Worm (Caenorhabditis elegans) whole organism, mixed stage, embryonic: ENCODE measurements around the gene nex-1.

ENCODE experiments used
- M03D4.4 ChIP-seq: sonication (generic microtip); optimal IDR thresholded peaks from 2 replicates; lab custom pipeline; 2017; ENCODE audit warnings: mild to moderate bottlenecking, missing genetic modification characterization, missing compliant biosample characterization
- ceh-39 ChIP-seq: fragments of 150-350 bp; optimal IDR thresholded peaks from 2 replicates; lab custom pipeline; 2014; ENCODE audit warnings: missing biosample characterization, missing genetic modification characterization
- ceh-43 ChIP-seq: fragments of 200-800 bp; sonication (Bioruptor generic); optimal IDR thresholded peaks from 2 replicates; lab custom pipeline; 2018; ENCODE audit warnings: mild to moderate bottlenecking, missing genetic modification characterization, moderate library complexity, missing compliant biosample characterization
- ceh-83 ChIP-seq: fragments of 200-800 bp; sonication (Bioruptor generic); optimal IDR thresholded peaks from 2 replicates; lab custom pipeline; 2018; ENCODE audit warnings: mild to moderate bottlenecking, missing genetic modification characterization, missing compliant biosample characterization
- ces-1 ChIP-seq: fragments of 150-350 bp; optimal IDR thresholded peaks from 2 replicates; lab custom pipeline; 2014; ENCODE audit warnings: missing biosample characterization, missing genetic modification reagents, missing genetic modification characterization
- cnd-1 ChIP-seq: fragments of 200-800 bp; sonication (Bioruptor generic); optimal IDR thresholded peaks from 2 replicates; lab custom pipeline; 2018; ENCODE audit warnings: mild to moderate bottlenecking, missing genetic modification characterization, missing compliant biosample characterization
- drap-1 ChIP-seq: fragments of 200-800 bp; sonication (Bioruptor generic); optimal IDR thresholded peaks from 3 replicates; lab custom pipeline; 2018; ENCODE audit warnings: mild to moderate bottlenecking, missing genetic modification characterization, missing compliant biosample characterization
- elt-3 ChIP-seq: fragments of 150-350 bp; optimal IDR thresholded peaks from 2 replicates; lab custom pipeline; 2014; ENCODE audit warnings: missing biosample characterization, missing genetic modification characterization
- ham-2 ChIP-seq: fragments of 200-800 bp; sonication (Bioruptor generic); optimal IDR thresholded peaks from 2 replicates; lab custom pipeline; 2018; ENCODE audit warnings: mild to moderate bottlenecking, missing genetic modification characterization, missing compliant biosample characterization
- hlh-1 ChIP-seq: fragments of 150-350 bp; optimal IDR thresholded peaks from 2 replicates; lab custom pipeline; 2014; ENCODE audit warnings: missing biosample characterization, missing genetic modification reagents, missing genetic modification characterization
- lin-13 ChIP-seq: fragments of 150-350 bp; optimal IDR thresholded peaks from 2 replicates; lab custom pipeline; 2014; ENCODE audit warnings: missing biosample characterization, missing genetic modification characterization
- lin-32 ChIP-seq: fragments of 200-800 bp; sonication (Bioruptor generic); optimal IDR thresholded peaks from 2 replicates; lab custom pipeline; 2018; ENCODE audit warnings: mild to moderate bottlenecking, missing genetic modification characterization, missing compliant biosample characterization
- lsy-2 ChIP-seq: fragments of 150-350 bp; optimal IDR thresholded peaks from 2 replicates; lab custom pipeline; 2014; ENCODE audit warnings: missing biosample characterization, missing genetic modification characterization
- mab-5 ChIP-seq: fragments of 150-350 bp; optimal IDR thresholded peaks from 2 replicates; lab custom pipeline; 2014; ENCODE audit warnings: missing biosample characterization, missing genetic modification characterization
- mep-1 ChIP-seq: fragments of 150-350 bp; optimal IDR thresholded peaks from 2 replicates; lab custom pipeline; 2017; ENCODE audit warnings: missing biosample characterization, missing genetic modification reagents, missing genetic modification characterization, inconsistent platforms
- mls-2 ChIP-seq: sonication (generic microtip); optimal IDR thresholded peaks from 2 replicates; lab custom pipeline; 2016; ENCODE audit warnings: mild to moderate bottlenecking, missing genetic modification characterization, moderate library complexity, missing compliant biosample characterization
- nhr-2 ChIP-seq: fragments of 150-350 bp; optimal IDR thresholded peaks from 2 replicates; lab custom pipeline; 2014; ENCODE audit warnings: missing biosample characterization, missing genetic modification characterization
- nhr-237 ChIP-seq: fragments of 150-350 bp; optimal IDR thresholded peaks from 2 replicates; lab custom pipeline; 2014; ENCODE audit warnings: missing biosample characterization, missing genetic modification characterization
- nhr-28 ChIP-seq: fragments of 150-350 bp; optimal IDR thresholded peaks from 2 replicates; lab custom pipeline; 2014; ENCODE audit warnings: missing biosample characterization, missing genetic modification characterization
- pha-4 ChIP-seq: fragments of 150-350 bp; optimal IDR thresholded peaks from 2 replicates; lab custom pipeline; 2018; ENCODE audit warnings: missing biosample characterization, missing genetic modification reagents, missing genetic modification characterization
- sem-2 ChIP-seq: fragments of 200-800 bp; sonication (Bioruptor generic); optimal IDR thresholded peaks from 2 replicates; lab custom pipeline; 2018; ENCODE audit warnings: mild to moderate bottlenecking, missing genetic modification characterization, missing compliant biosample characterization
- snpc-4 ChIP-seq: fragments of 150-350 bp; optimal IDR thresholded peaks from 2 replicates; lab custom pipeline; 2014; ENCODE audit warnings: missing biosample characterization, missing genetic modification characterization
- sptf-1 ChIP-seq: sonication (generic microtip); optimal IDR thresholded peaks from 2 replicates; lab custom pipeline; 2017; ENCODE audit warnings: mild to moderate bottlenecking, missing genetic modification characterization, moderate library complexity, missing compliant biosample characterization
- tbx-8 ChIP-seq: fragments of 200-800 bp; sonication (Bioruptor generic); optimal IDR thresholded peaks from 2 replicates; lab custom pipeline; 2018; ENCODE audit warnings: mild to moderate bottlenecking, missing genetic modification characterization, moderate library complexity, missing compliant biosample characterization
- unc-120 ChIP-seq: sonication (generic microtip); optimal IDR thresholded peaks from 2 replicates; lab custom pipeline; 2017; ENCODE audit warnings: missing genetic modification characterization, missing compliant biosample characterization; ENCODE audit not compliant: poor library complexity, severe bottlenecking
- unc-62 ChIP-seq: fragments of 150-350 bp; optimal IDR thresholded peaks from 2 replicates; lab custom pipeline; 2014; ENCODE audit warnings: missing biosample characterization, missing genetic modification reagents, missing genetic modification characterization
- zip-8 ChIP-seq: fragments of 150-350 bp; optimal IDR thresholded peaks from 2 replicates; lab custom pipeline; 2014; ENCODE audit warnings: missing biosample characterization, missing genetic modification characterization
- ztf-11 ChIP-seq: fragments of 150-350 bp; optimal IDR thresholded peaks from 2 replicates; lab custom pipeline; 2014; ENCODE audit warnings: missing biosample characterization, missing genetic modification characterization

Gene nex-1

ce11 chrIII:5196298-5197045, 28.9 kb upstream of the nex-1 start:
- TF ChIP-seq unc-62 (GFP tag; lab: Kevin White, UChicago) (no peak), nhr-2 (no peak), tbx-8 (GFP tag; lab: Kevin White, UChicago) (no peak), M03D4.4 (no peak), ham-2 (GFP tag; lab: Kevin White, UChicago) (no peak), sptf-1 (tag; lab: Kevin White, UChicago) (no peak), hlh-1 (tag; lab: Kevin White, UChicago) (no peak), drap-1 (GFP tag; lab: Kevin White, UChicago) (no peak), mep-1 (peak; percentile 18)

- TF ChIP-seq ham-2 (GFP tag; lab: Kevin White, UChicago) (no peak), sptf-1 (tag; lab: Kevin White, UChicago) (no peak), ztf-11 (tag; lab: Kevin White, UChicago) (no peak), ceh-83 (GFP tag; lab: Kevin White, UChicago) (no peak), nhr-28 (tag; lab: Kevin White, UChicago) (no peak), hlh-1 (tag; lab: Kevin White, UChicago) (no peak), mls-2 (tag; lab: Kevin White, UChicago) (no peak), lin-32 (no peak), M03D4.4 (no peak), drap-1 (GFP tag; lab: Kevin White, UChicago) (no peak), lsy-2 (tag; lab: Kevin White, UChicago) (no peak), unc-120 (tag; lab: Kevin White, UChicago) (no peak)
Observed at ce11 chrIII:5199577-5199976, 25.8 kb upstream of the nex-1 start, which contains the start of gene emb-8. emb-8 (minus strand) TSS chrIII:5199677.

ce11 chrIII:5200349-5200748, 25.1 kb upstream of the nex-1 start:
- TF ChIP-seq unc-120 (tag; lab: Kevin White, UChicago) = no peak
- no peak for TF ChIP-seq nhr-237 (tag; lab: Kevin White, UChicago)

- no peak for TF ChIP-seq ham-2 (GFP tag; lab: Kevin White, UChicago)
- no peak for TF ChIP-seq ceh-39 (tag; lab: Kevin White, UChicago)
- TF ChIP-seq nhr-237 (tag; lab: Kevin White, UChicago) = no peak
- TF ChIP-seq tbx-8 (GFP tag; lab: Kevin White, UChicago) = no peak
Observed at ce11 chrIII:5201267-5201666, 24.2 kb upstream of the nex-1 start.

- TF ChIP-seq nhr-237 (tag; lab: Kevin White, UChicago) (peak; percentile 1), ham-2 (GFP tag; lab: Kevin White, UChicago) (peak; percentile 25), ces-1 (GFP tag; lab: Kevin White, UChicago) (no peak), nhr-28 (tag; lab: Kevin White, UChicago) (peak; percentile 18), lin-13 (tag; lab: Kevin White, UChicago) (no peak), ceh-83 (GFP tag; lab: Kevin White, UChicago) (no peak), unc-120 (tag; lab: Kevin White, UChicago) (peak; percentile 66), unc-62 (GFP tag; lab: Kevin White, UChicago) (no peak), snpc-4 (no peak), cnd-1 (tag; lab: Kevin White, UChicago) (no peak), mep-1 (no peak), zip-8 (tag; lab: Kevin White, UChicago) (no peak), hlh-1 (tag; lab: Kevin White, UChicago) (no peak), pha-4 (tag; lab: Kevin White, UChicago) (no peak), ceh-43 (GFP tag; lab: Kevin White, UChicago) (no peak), nhr-2 (no peak)
Observed at ce11 chrIII:5202641-5203040, 22.8 kb upstream of the nex-1 start.

- TF ChIP-seq nhr-237 (tag; lab: Kevin White, UChicago) = no peak
- TF ChIP-seq M03D4.4 = no peak
- no peak for TF ChIP-seq sem-2 (GFP tag; lab: Kevin White, UChicago)
- TF ChIP-seq ztf-11 (tag; lab: Kevin White, UChicago) = no peak
- no peak for TF ChIP-seq mab-5 (tag; lab: Kevin White, UChicago)
- no peak for TF ChIP-seq pha-4 (tag; lab: Kevin White, UChicago)
- no peak for TF ChIP-seq ham-2 (GFP tag; lab: Kevin White, UChicago)
- TF ChIP-seq mep-1 = no peak
- no peak for TF ChIP-seq sptf-1 (tag; lab: Kevin White, UChicago)
- TF ChIP-seq tbx-8 (GFP tag; lab: Kevin White, UChicago) = no peak
- no peak for TF ChIP-seq elt-3 (tag; lab: Kevin White, UChicago)
Observed at ce11 chrIII:5203310-5203709, 22.1 kb upstream of the nex-1 start.
